Fruit fly (Drosophila melanogaster): ENCODE data around the gene CG13692.

Gene CG13692

DNA sequence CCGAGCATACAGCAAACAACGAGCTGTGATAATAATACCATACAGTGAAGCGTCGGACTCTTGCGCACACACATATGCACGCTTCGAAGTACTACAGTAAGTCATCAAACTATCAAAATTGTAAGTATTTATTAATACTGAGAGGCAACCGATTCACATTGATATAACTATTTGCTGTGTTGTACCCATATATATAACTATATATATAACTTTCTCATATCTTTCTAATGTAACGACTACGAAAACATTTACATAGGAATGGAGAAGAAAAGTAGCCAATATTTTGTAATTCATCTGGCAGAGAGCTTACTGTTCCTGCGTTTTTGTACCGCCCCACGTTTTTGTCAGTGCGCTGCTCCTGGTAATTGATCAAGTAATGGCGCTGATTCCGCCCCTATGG, 8.6 kb upstream of the CG13692 start (continued):
- peak; percentile 44; the same call in 1 of the 2 replicates for TF ChIP-seq Atf6 (GFP tag; IDR thresholded peaks at IDR 0.05)
- TF ChIP-seq Sry-β (GFP tag; optimal IDR thresholded peaks at IDR 0.05), result no peak
- peak; percentile 92 for TF ChIP-seq grau (tag; optimal IDR thresholded peaks at IDR 0.05)
- no peak for TF ChIP-seq tgo (GFP tag; IDR thresholded peaks at IDR 0.05)
- no peak for TF ChIP-seq fd102C (GFP tag; optimal IDR thresholded peaks at IDR 0.05)
- no peak for TF ChIP-seq Elba2 (GFP tag; optimal IDR thresholded peaks at IDR 0.05)
- no peak for TF ChIP-seq B-H2 (GFP tag; optimal IDR thresholded peaks at IDR 0.05)
- no peak for TF ChIP-seq CG10321 (GFP tag; IDR thresholded peaks at IDR 0.05)
- no peak for TF ChIP-seq CG13287 (GFP tag; IDR thresholded peaks at IDR 0.05; ENCODE audit: partially characterized antibody)
- no peak for TF ChIP-seq eve (GFP tag; optimal IDR thresholded peaks at IDR 0.05)
- TF ChIP-seq Sry-δ (GFP tag; optimal IDR thresholded peaks at IDR 0.05), result no peak
- no peak for TF ChIP-seq grn (GFP tag; optimal IDR thresholded peaks at IDR 0.05)
- TF ChIP-seq Fer1 (GFP tag; optimal IDR thresholded peaks at IDR 0.05), result peak; percentile 52
- peak; percentile 8 for TF ChIP-seq CG10274 (GFP tag; optimal IDR thresholded peaks at IDR 0.05)
- no peak for TF ChIP-seq CG30020 (tag; optimal IDR thresholded peaks at IDR 0.05)
- 0 out of 2 replicates have a peak, but pooled peaks have one; percentile 5 for TF ChIP-seq HLH3B (GFP tag; IDR thresholded peaks at IDR 0.05)
- no peak for TF ChIP-seq CG13624 (GFP tag; optimal IDR thresholded peaks at IDR 0.05)
- no peak for TF ChIP-seq CG2116 (GFP tag; optimal IDR thresholded peaks at IDR 0.05)
- TF ChIP-seq Fer3 (tag; optimal IDR thresholded peaks at IDR 0.05), result peak; percentile 38
- TF ChIP-seq zf30C (GFP tag; optimal IDR thresholded peaks at IDR 0.05), result no peak
- TF ChIP-seq CG6654 (GFP tag; optimal IDR thresholded peaks at IDR 0.05), result no peak
- no peak for TF ChIP-seq peb (GFP tag; IDR thresholded peaks at IDR 0.05)
- no peak for TF ChIP-seq Sox100B (GFP tag; optimal IDR thresholded peaks at IDR 0.05)
- no peak for TF ChIP-seq so (GFP tag; IDR thresholded peaks at IDR 0.05)
- TF ChIP-seq Mad (GFP tag; optimal IDR thresholded peaks at IDR 0.05), result no peak
- TF ChIP-seq Nf-YA (GFP tag; IDR thresholded peaks at IDR 0.05), result no peak
- peak; percentile 66 for TF ChIP-seq row (GFP tag; IDR thresholded peaks at IDR 0.05)
- TF ChIP-seq kah (GFP tag; optimal IDR thresholded peaks at IDR 0.05), result no peak
- no peak for TF ChIP-seq fd3F (GFP tag; optimal IDR thresholded peaks at IDR 0.05)
- TF ChIP-seq Sin3A (optimal IDR thresholded peaks at IDR 0.05), result no peak
- no peak for TF ChIP-seq prd (optimal IDR thresholded peaks at IDR 0.05)
- no peak for TF ChIP-seq prd (GFP tag; IDR thresholded peaks at IDR 0.05)
- TF ChIP-seq CG3726 (GFP tag; IDR thresholded peaks at IDR 0.05), result no peak
- no peak for TF ChIP-seq wdn (GFP tag; IDR thresholded peaks at IDR 0.05)
- no peak for TF ChIP-seq TFAM (GFP tag; optimal IDR thresholded peaks at IDR 0.05)
- TF ChIP-seq CG7357 (GFP tag; IDR thresholded peaks at IDR 0.05), result no peak
- TF ChIP-seq CG7987 (GFP tag; optimal IDR thresholded peaks at IDR 0.05), result no peak
- TF ChIP-seq Doc3 (GFP tag; IDR thresholded peaks at IDR 0.05; ENCODE audit: partially characterized antibody), result no peak
- TF ChIP-seq danr (GFP tag; IDR thresholded peaks at IDR 0.05), result no peak
- no peak for TF ChIP-seq Ets97D (GFP tag; optimal IDR thresholded peaks at IDR 0.05)
- TF ChIP-seq CG6791 (GFP tag; IDR thresholded peaks at IDR 0.05; ENCODE audit: partially characterized antibody), result no peak
- no peak for TF ChIP-seq CG9437 (GFP tag; optimal IDR thresholded peaks at IDR 0.05)
- TF ChIP-seq CG2712 (tag; optimal IDR thresholded peaks at IDR 0.05), result peak; percentile 13
- TF ChIP-seq vnd (GFP tag; IDR thresholded peaks at IDR 0.05; ENCODE audit: partially characterized antibody), result no peak
- no peak for TF ChIP-seq Nf-YB (GFP tag; optimal IDR thresholded peaks at IDR 0.05)
- TF ChIP-seq Bdp1 (GFP tag; optimal IDR thresholded peaks at IDR 0.05), result no peak
- no peak for TF ChIP-seq pzg (GFP tag; optimal IDR thresholded peaks at IDR 0.05)
- no peak; the same call in 1 of the 2 replicates for TF ChIP-seq Adf1 (GFP tag; IDR thresholded peaks at IDR 0.05)
- no peak for TF ChIP-seq cato (GFP tag; optimal IDR thresholded peaks at IDR 0.05; ENCODE audit: borderline replicate concordance)
- no peak for TF ChIP-seq CG4820 (GFP tag; optimal IDR thresholded peaks at IDR 0.05)
- peak; percentile 28; the same call in 1 of the 2 replicates for TF ChIP-seq al (GFP tag; IDR thresholded peaks at IDR 0.05)
- no peak for TF ChIP-seq CTCF (GFP tag; optimal IDR thresholded peaks at IDR 0.05)
- no peak for TF ChIP-seq CG16779 (GFP tag; IDR thresholded peaks at IDR 0.05)

All from whole organism, embryonic.